Worm (Caenorhabditis elegans) whole organism, young adult: ENCODE data around the gene nhr-258.

Source experiments
- B0019.2 ChIP-seq: fragments of 200-800 bp; sonication (Bioruptor generic); conservative IDR thresholded peaks from 2 replicates; pipeline ENCODE4 v1.3.6; 2022; ENCODE audit warnings: missing genetic modification reagents, missing genetic modification characterization, missing compliant biosample characterization
- B0035.1 ChIP-seq: sonication (generic microtip); optimal IDR thresholded peaks from 2 replicates; lab custom pipeline; 2016; ENCODE audit warnings: missing genetic modification characterization, mild to moderate bottlenecking, missing compliant biosample characterization, missing genotype, missing genetic modification reagents
- C17E4.6 ChIP-seq: fragments of 200-800 bp; sonication (Bioruptor generic); IDR thresholded peaks from 2 replicates; pipeline ENCODE4 v1.3.6; 2022; ENCODE audit warnings: missing genetic modification reagents, missing genetic modification characterization, missing compliant biosample characterization
- F33H1.4 ChIP-seq: fragments of 200-800 bp; sonication (Bioruptor generic); IDR thresholded peaks from 2 replicates; pipeline ENCODE4 v1.3.6; 2022; ENCODE audit warnings: missing genetic modification reagents, missing genetic modification characterization, missing compliant biosample characterization
- K11D2.4 ChIP-seq: fragments of 200-800 bp; sonication (Bioruptor generic); IDR thresholded peaks from 2 replicates; pipeline ENCODE4 v1.3.6; 2022; ENCODE audit warnings: missing genetic modification reagents, missing genetic modification characterization, missing compliant biosample characterization
- K12H6.12 ChIP-seq: fragments of 200-800 bp; sonication (Bioruptor generic); optimal IDR thresholded peaks from 2 replicates; lab custom pipeline; 2018; ENCODE audit warnings: mild to moderate bottlenecking, missing genetic modification characterization, missing compliant biosample characterization
- Y56A3A.18 ChIP-seq: fragments of 200-800 bp; sonication (Bioruptor generic); IDR thresholded peaks from 2 replicates; pipeline ENCODE4 v1.3.6; 2022; ENCODE audit warnings: missing genetic modification reagents, missing genetic modification characterization, missing compliant biosample characterization
- Y67H2A.10 ChIP-seq: fragments of 200-800 bp; sonication (Bioruptor generic); conservative IDR thresholded peaks from 2 replicates; pipeline ENCODE4 v1.3.6; 2022; ENCODE audit warnings: missing genetic modification reagents, missing genetic modification characterization, missing compliant biosample characterization
- Y79H2A.3 ChIP-seq: fragments of 200-800 bp; sonication (Bioruptor generic); conservative IDR thresholded peaks from 2 replicates; pipeline ENCODE4 v1.3.6; 2022; ENCODE audit warnings: missing genetic modification reagents, missing genetic modification characterization, missing compliant biosample characterization
- Y95B8A.8 ChIP-seq: fragments of 200-800 bp; sonication (Bioruptor generic); IDR thresholded peaks from 2 replicates; pipeline ENCODE4 v1.3.6; 2022; ENCODE audit warnings: missing genetic modification reagents, missing genetic modification characterization, missing compliant biosample characterization
- ZK185.1 ChIP-seq: sonication (generic microtip); optimal IDR thresholded peaks from 2 replicates; lab custom pipeline; 2016; ENCODE audit warnings: mild to moderate bottlenecking, missing genetic modification characterization, missing compliant biosample characterization; ENCODE audit not compliant: poor library complexity, severe bottlenecking
- aptf-2 ChIP-seq: fragments of 200-800 bp; sonication (Bioruptor generic); conservative IDR thresholded peaks from 2 replicates; pipeline ENCODE4 v1.3.6; 2022; ENCODE audit warnings: missing genetic modification reagents, missing genetic modification characterization, missing compliant biosample characterization
- athp-1 ChIP-seq: sonication (generic microtip); optimal IDR thresholded peaks from 2 replicates; lab custom pipeline; 2017; ENCODE audit warnings: mild to moderate bottlenecking, missing genetic modification characterization, missing compliant biosample characterization
- attf-3 ChIP-seq: fragments of 200-800 bp; sonication (Bioruptor generic); conservative IDR thresholded peaks from 2 replicates; pipeline ENCODE4 v1.3.6; 2022; ENCODE audit warnings: missing genetic modification reagents, missing genetic modification characterization, missing compliant biosample characterization
- attf-5 ChIP-seq: fragments of 200-800 bp; sonication (Bioruptor generic); optimal IDR thresholded peaks from 2 replicates; lab custom pipeline; 2018; ENCODE audit warnings: mild to moderate bottlenecking, missing genetic modification characterization, missing compliant biosample characterization
- attf-6 ChIP-seq: fragments of 200-800 bp; sonication (Bioruptor generic); IDR thresholded peaks from 2 replicates; pipeline ENCODE4 v1.3.6; 2022; ENCODE audit warnings: missing genetic modification reagents, missing genetic modification characterization, missing compliant biosample characterization
- cebp-1 ChIP-seq, 2 experiments: fragments of 200-800 bp in 1 of 2; sonication (Bioruptor generic) in 1 of 2; sonication (generic microtip) in 1 of 2; IDR thresholded peaks in 1 of 2; optimal IDR thresholded peaks in 1 of 2; 2 replicates each; pipeline versions ENCODE4 v1.3.6 to Lab custom; 2017 to 2022; ENCODE audit warnings: missing compliant biosample characterization in 2 of 2, missing genetic modification characterization in 2 of 2, mild to moderate bottlenecking in 1 of 2, missing genetic modification reagents in 1 of 2, moderate library complexity in 1 of 2
- ceh-100 ChIP-seq: fragments of 200-800 bp; sonication (Bioruptor generic); IDR thresholded peaks from 2 replicates; pipeline ENCODE4 v1.3.6; 2022; ENCODE audit warnings: missing genetic modification reagents, missing genetic modification characterization, missing compliant biosample characterization
- ceh-91 ChIP-seq: fragments of 200-800 bp; sonication (Bioruptor generic); IDR thresholded peaks from 2 replicates; pipeline ENCODE4 v1.3.6; 2022; ENCODE audit warnings: missing genetic modification reagents, missing genetic modification characterization, missing compliant biosample characterization
- chd-7 ChIP-seq: sonication (generic microtip); optimal IDR thresholded peaks from 2 replicates; lab custom pipeline; 2016; ENCODE audit warnings: mild to moderate bottlenecking, missing genetic modification characterization, moderate library complexity, missing compliant biosample characterization
- die-1 ChIP-seq: sonication (generic microtip); optimal IDR thresholded peaks from 2 replicates; lab custom pipeline; 2016; ENCODE audit warnings: missing genotype, mild to moderate bottlenecking, missing genetic modification characterization, missing compliant biosample characterization
- egrh-3 ChIP-seq: fragments of 200-800 bp; sonication (Bioruptor generic); IDR thresholded peaks from 2 replicates; pipeline ENCODE4 v1.3.6; 2022; ENCODE audit warnings: missing genetic modification reagents, missing genetic modification characterization, missing compliant biosample characterization
- ekl-4 ChIP-seq: fragments of 200-800 bp; sonication (Bioruptor generic); IDR thresholded peaks from 2 replicates; pipeline ENCODE4 v1.3.6; 2022; ENCODE audit warnings: missing genetic modification reagents, missing genetic modification characterization, missing compliant biosample characterization
- him-1 ChIP-seq: sonication (generic microtip); optimal IDR thresholded peaks from 2 replicates; lab custom pipeline; 2016; ENCODE audit warnings: missing genotype, missing genetic modification reagents, missing genetic modification characterization, missing compliant biosample characterization
- hmg-1.2 ChIP-seq: fragments of 200-800 bp; sonication (Bioruptor generic); IDR thresholded peaks from 2 replicates; pipeline ENCODE4 v1.3.6; 2022; ENCODE audit warnings: missing genetic modification reagents, missing genetic modification characterization, missing compliant biosample characterization
- hrde-1 ChIP-seq: sonication (generic microtip); optimal IDR thresholded peaks from 2 replicates; lab custom pipeline; 2016; ENCODE audit warnings: missing genetic modification characterization, mild to moderate bottlenecking, missing compliant biosample characterization, moderate library complexity, missing genotype, missing genetic modification reagents, borderline replicate concordance
- let-526 ChIP-seq: fragments of 200-800 bp; sonication (Bioruptor generic); IDR thresholded peaks from 2 replicates; pipeline ENCODE4 v1.3.6; 2022; ENCODE audit warnings: missing genetic modification reagents, missing genetic modification characterization, missing compliant biosample characterization
- let-607 ChIP-seq, 2 experiments: fragments of 200-800 bp in 1 of 2; sonication (Bioruptor generic) in 1 of 2; sonication (generic microtip) in 1 of 2; optimal IDR thresholded peaks; 2 replicates each; lab custom pipeline; 2016 to 2018; ENCODE audit warnings: mild to moderate bottlenecking in 2 of 2, missing compliant biosample characterization in 2 of 2, missing genetic modification characterization in 2 of 2, moderate library complexity in 2 of 2, missing genotype in 1 of 2
- lin-35 ChIP-seq, 3 experiments: fragments of 150-350 bp in 2 of 3; sonication (generic microtip) in 1 of 3; optimal IDR thresholded peaks; 2 replicates each; lab custom pipeline; 2014 to 2018; ENCODE audit warnings: missing biosample characterization in 3 of 3, missing genetic modification characterization in 3 of 3, missing genetic modification reagents in 3 of 3
- lin-54 ChIP-seq: fragments of 200-800 bp; sonication (Bioruptor generic); optimal IDR thresholded peaks from 2 replicates; lab custom pipeline; 2018; ENCODE audit warnings: mild to moderate bottlenecking, missing genetic modification characterization, missing compliant biosample characterization
- lsl-1 ChIP-seq: fragments of 200-800 bp; sonication (Bioruptor generic); optimal IDR thresholded peaks from 2 replicates; lab custom pipeline; 2018; ENCODE audit warnings: mild to moderate bottlenecking, missing genetic modification characterization, moderate library complexity, missing compliant biosample characterization
- madf-10 ChIP-seq: sonication (generic microtip); optimal IDR thresholded peaks from 2 replicates; lab custom pipeline; 2016; ENCODE audit warnings: mild to moderate bottlenecking, missing genetic modification characterization, missing compliant biosample characterization
- madf-6 ChIP-seq: fragments of 200-800 bp; sonication (Bioruptor generic); IDR thresholded peaks from 2 replicates; pipeline ENCODE4 v1.3.6; 2022; ENCODE audit warnings: missing genetic modification reagents, missing genetic modification characterization, missing compliant biosample characterization
- nfyb-1 ChIP-seq: fragments of 200-800 bp; sonication (Bioruptor generic); IDR thresholded peaks from 2 replicates; pipeline ENCODE4 v1.3.6; 2022; ENCODE audit warnings: missing genetic modification reagents, missing genetic modification characterization, missing compliant biosample characterization
- nhr-80 ChIP-seq: sonication (generic microtip); optimal IDR thresholded peaks from 2 replicates; lab custom pipeline; 2016; ENCODE audit warnings: missing genetic modification characterization, missing compliant biosample characterization
- pbrm-1 ChIP-seq: fragments of 200-800 bp; sonication (Bioruptor generic); IDR thresholded peaks from 2 replicates; pipeline ENCODE4 v1.3.6; 2022; ENCODE audit warnings: missing genetic modification reagents, missing genetic modification characterization, missing compliant biosample characterization
- rcor-1 ChIP-seq: fragments of 200-800 bp; sonication (Bioruptor generic); IDR thresholded peaks from 2 replicates; pipeline ENCODE4 v1.3.6; 2022; ENCODE audit warnings: missing genetic modification reagents, missing genetic modification characterization, missing compliant biosample characterization
- rec-8 ChIP-seq, 2 experiments: sonication (generic microtip); optimal IDR thresholded peaks; 2 replicates each; lab custom pipeline; 2016; ENCODE audit warnings: mild to moderate bottlenecking in 2 of 2, missing genetic modification characterization in 2 of 2, missing genetic modification reagents in 2 of 2, missing genotype in 2 of 2, missing biosample characterization in 1 of 2, missing compliant biosample characterization in 1 of 2, moderate library complexity in 1 of 2
- snpc-3.4 ChIP-seq: sonication (generic microtip); optimal IDR thresholded peaks from 2 replicates; lab custom pipeline; 2017; ENCODE audit warnings: missing genetic modification characterization, mild to moderate bottlenecking, missing compliant biosample characterization, antibody characterized with exemption, moderate library complexity, missing genotype, missing genetic modification reagents
- unc-130 ChIP-seq: sonication (generic microtip); optimal IDR thresholded peaks from 2 replicates; lab custom pipeline; 2016; ENCODE audit warnings: missing genetic modification reagents, missing genetic modification characterization, missing compliant biosample characterization
- ztf-18 ChIP-seq: sonication (generic microtip); optimal IDR thresholded peaks from 2 replicates; lab custom pipeline; 2016; ENCODE audit warnings: missing genotype, mild to moderate bottlenecking, missing genetic modification characterization, missing compliant biosample characterization
- ztf-25 ChIP-seq: fragments of 200-800 bp; sonication (Bioruptor generic); IDR thresholded peaks from 2 replicates; pipeline ENCODE4 v1.3.6; 2022; ENCODE audit warnings: missing genetic modification reagents, missing genetic modification characterization, missing compliant biosample characterization
- ztf-26 ChIP-seq: sonication (generic microtip); optimal IDR thresholded peaks from 2 replicates; lab custom pipeline; 2017; ENCODE audit warnings: missing genetic modification characterization, missing compliant biosample characterization
- ztf-28 ChIP-seq: fragments of 200-800 bp; sonication (Bioruptor generic); IDR thresholded peaks from 2 replicates; pipeline ENCODE4 v1.3.6; 2022; ENCODE audit warnings: missing genetic modification reagents, missing genetic modification characterization, missing compliant biosample characterization
- ztf-6 ChIP-seq: fragments of 200-800 bp; sonication (Bioruptor generic); IDR thresholded peaks from 2 replicates; pipeline ENCODE4 v1.3.6; 2022; ENCODE audit warnings: missing genetic modification reagents, missing genetic modification characterization, missing compliant biosample characterization

nhr-258 gene

ce11 chrIV:8015726-8016312, 28.9 kb upstream of the nhr-258 start, which contains the start of gene C26B2.7 (continued):
- TF ChIP-seq pbrm-1 (GFP tag; lab: Robert Waterston, UW): peak; percentile 62; the same call in 1 of the 2 replicates
- peak; percentile 97 for TF ChIP-seq ztf-28 (GFP tag; lab: Robert Waterston, UW)
- 0 out of 2 replicates have a peak, but pooled peaks have one; percentile 14 for TF ChIP-seq attf-6
- TF ChIP-seq hmg-1.2 (GFP tag; lab: Robert Waterston, UW): peak; percentile 55; the same call in 1 of the 2 replicates
- TF ChIP-seq him-1 (tag; lab: Kevin White, UChicago): peak; percentile 8
- peak; percentile 26 for TF ChIP-seq nhr-80 (tag; lab: Kevin White, UChicago)
- TF ChIP-seq ceh-91: peak; percentile 49
- peak; percentile 67; the same call in 1 of the 2 replicates for TF ChIP-seq nfyb-1 (GFP tag; lab: Robert Waterston, UW)
- TF ChIP-seq rec-8 (tag; optimal IDR thresholded peaks at IDR 0.05; lab: Kevin White, UChicago): peak in 1 of 2 experiments; percentile 34
- peak; percentile 3 for TF ChIP-seq B0035.1 (tag; lab: Kevin White, UChicago)
- peak; percentile 88 for TF ChIP-seq let-526
- TF ChIP-seq K12H6.12: peak; percentile 60
- TF ChIP-seq hrde-1 (tag; lab: Kevin White, UChicago): peak; percentile 9
- TF ChIP-seq K11D2.4 (GFP tag; lab: Robert Waterston, UW): peak; percentile 69
- TF ChIP-seq madf-6 (GFP tag; lab: Robert Waterston, UW): peak; percentile 66
- peak; percentile 68 for TF ChIP-seq Y67H2A.10 (GFP tag; lab: Robert Waterston, UW)
- TF ChIP-seq unc-130: peak; percentile 61
- TF ChIP-seq F33H1.4: peak; percentile 60
- TF ChIP-seq Y56A3A.18 (GFP tag; lab: Robert Waterston, UW): peak; percentile 57; the same call in 1 of the 2 replicates
- peak in 1 of 3 experiments; percentile 53 for TF ChIP-seq lin-35 (GFP tag; optimal IDR thresholded peaks at IDR 0.05; lab: Kevin White, UChicago)
- TF ChIP-seq attf-5 (GFP tag; lab: Kevin White, UChicago): peak; percentile 78
- peak; percentile 91 for TF ChIP-seq rcor-1
- TF ChIP-seq ZK185.1: peak; percentile 78
- TF ChIP-seq die-1 (tag; lab: Kevin White, UChicago): peak; percentile 54
- peak; percentile 18 for TF ChIP-seq ztf-26 (tag; lab: Kevin White, UChicago)
- TF ChIP-seq madf-10 (tag; lab: Kevin White, UChicago): peak; percentile 84
- TF ChIP-seq Y95B8A.8 (GFP tag; lab: Robert Waterston, UW): peak; percentile 85
- peak; percentile 67 for TF ChIP-seq cebp-1 (GFP tag; IDR thresholded peaks at IDR 0.05; lab: Robert Waterston, UW)
- peak; percentile 69 for TF ChIP-seq cebp-1 (tag; optimal IDR thresholded peaks at IDR 0.05; lab: Kevin White, UChicago)
- TF ChIP-seq ekl-4 (GFP tag; lab: Robert Waterston, UW): peak; percentile 57
- TF ChIP-seq C17E4.6 (GFP tag; lab: Robert Waterston, UW): peak; percentile 82
- TF ChIP-seq aptf-2 (GFP tag; lab: Robert Waterston, UW): peak; percentile 87
- TF ChIP-seq athp-1 (tag; lab: Kevin White, UChicago): peak; percentile 58
- TF ChIP-seq B0019.2 (GFP tag; lab: Robert Waterston, UW): peak; percentile 80
- peak; percentile 44; the same call in 1 of the 2 replicates for TF ChIP-seq ztf-6
- peak; percentile 37 for TF ChIP-seq chd-7 (tag; lab: Kevin White, UChicago)
- TF ChIP-seq ceh-100 (GFP tag; lab: Robert Waterston, UW): peak; percentile 99
- peak; percentile 75 for TF ChIP-seq ztf-18 (tag; lab: Kevin White, UChicago)
- 0 out of 2 replicates have a peak, but pooled peaks have one; percentile 61 for TF ChIP-seq Y79H2A.3 (GFP tag; lab: Robert Waterston, UW)
- peak; percentile 93 for TF ChIP-seq ztf-25 (GFP tag; lab: Robert Waterston, UW)
- TF ChIP-seq let-607 (tag; optimal IDR thresholded peaks at IDR 0.05; lab: Kevin White, UChicago): peak in 1 of 2 experiments; percentile 48
- peak; percentile 69 for TF ChIP-seq lin-54 (GFP tag; lab: Kevin White, UChicago)
- TF ChIP-seq snpc-3.4 (tag; lab: Kevin White, UChicago): peak; percentile 29
- peak; percentile 99 for TF ChIP-seq attf-3 (GFP tag; lab: Robert Waterston, UW)
- TF ChIP-seq lsl-1 (GFP tag; lab: Kevin White, UChicago): peak; percentile 59
- peak; percentile 81 for TF ChIP-seq egrh-3 (GFP tag; lab: Robert Waterston, UW)
